Worm (Caenorhabditis elegans) whole organism, young adult: ENCODE results near the gene gpa-8.
A peak's percentile ranks its signal among the peaks of the same experiment; 100 is the strongest.

Experiments
- B0019.2 ChIP-seq: fragments of 200-800 bp; sonication (Bioruptor generic); conservative IDR thresholded peaks from 2 replicates; pipeline ENCODE4 v1.3.6; 2022; ENCODE audit warnings: missing genetic modification reagents, missing genetic modification characterization, missing compliant biosample characterization
- B0035.1 ChIP-seq: sonication (generic microtip); optimal IDR thresholded peaks from 2 replicates; lab custom pipeline; 2016; ENCODE audit warnings: missing genetic modification characterization, mild to moderate bottlenecking, missing compliant biosample characterization, missing genotype, missing genetic modification reagents
- B0336.3 ChIP-seq: fragments of 200-800 bp; sonication (Bioruptor generic); IDR thresholded peaks from 2 replicates; pipeline ENCODE4 v1.3.6; 2022; ENCODE audit warnings: missing genetic modification characterization, missing compliant biosample characterization
- D2030.7 ChIP-seq: fragments of 200-800 bp; sonication (Bioruptor generic); IDR thresholded peaks from 2 replicates; pipeline ENCODE4 v1.3.6; 2022; ENCODE audit warnings: missing genetic modification reagents, missing genetic modification characterization, missing compliant biosample characterization
- F33H1.4 ChIP-seq: fragments of 200-800 bp; sonication (Bioruptor generic); IDR thresholded peaks from 2 replicates; pipeline ENCODE4 v1.3.6; 2022; ENCODE audit warnings: missing genetic modification reagents, missing genetic modification characterization, missing compliant biosample characterization
- F37B4.10 ChIP-seq: fragments of 200-800 bp; sonication (Bioruptor generic); IDR thresholded peaks from 2 replicates; pipeline ENCODE4 v1.3.6; 2022; ENCODE audit warnings: missing genetic modification characterization, missing compliant biosample characterization
- F39B2.1 ChIP-seq: fragments of 200-800 bp; sonication (Bioruptor generic); IDR thresholded peaks from 2 replicates; pipeline ENCODE4 v1.3.6; 2022; ENCODE audit warnings: missing genetic modification reagents, missing genetic modification characterization, missing compliant biosample characterization
- F52B5.7 ChIP-seq: sonication (generic microtip); optimal IDR thresholded peaks from 2 replicates; lab custom pipeline; 2016; ENCODE audit warnings: mild to moderate bottlenecking, missing genetic modification characterization, missing compliant biosample characterization
- Y53F4B.3 ChIP-seq: fragments of 200-800 bp; sonication (Bioruptor generic); IDR thresholded peaks from 2 replicates; pipeline ENCODE4 v1.3.6; 2022; ENCODE audit warnings: missing genetic modification reagents, missing genetic modification characterization, missing compliant biosample characterization
- Y67H2A.10 ChIP-seq: fragments of 200-800 bp; sonication (Bioruptor generic); conservative IDR thresholded peaks from 2 replicates; pipeline ENCODE4 v1.3.6; 2022; ENCODE audit warnings: missing genetic modification reagents, missing genetic modification characterization, missing compliant biosample characterization
- aptf-2 ChIP-seq: fragments of 200-800 bp; sonication (Bioruptor generic); conservative IDR thresholded peaks from 2 replicates; pipeline ENCODE4 v1.3.6; 2022; ENCODE audit warnings: missing genetic modification reagents, missing genetic modification characterization, missing compliant biosample characterization
- aptf-3 ChIP-seq: fragments of 200-800 bp; sonication (Bioruptor generic); IDR thresholded peaks from 2 replicates; pipeline ENCODE4 v1.3.6; 2022; ENCODE audit warnings: missing genetic modification characterization, missing compliant biosample characterization
- attf-6 ChIP-seq: fragments of 200-800 bp; sonication (Bioruptor generic); IDR thresholded peaks from 2 replicates; pipeline ENCODE4 v1.3.6; 2022; ENCODE audit warnings: missing genetic modification reagents, missing genetic modification characterization, missing compliant biosample characterization
- bed-1 ChIP-seq: fragments of 200-800 bp; sonication (Bioruptor generic); IDR thresholded peaks from 2 replicates; pipeline ENCODE4 v1.3.6; 2022; ENCODE audit warnings: missing genetic modification reagents, missing genetic modification characterization, missing compliant biosample characterization
- bed-2 ChIP-seq: fragments of 200-800 bp; sonication (Bioruptor generic); IDR thresholded peaks from 2 replicates; pipeline ENCODE4 v1.3.6; 2022; ENCODE audit warnings: missing genetic modification reagents, missing genetic modification characterization, missing compliant biosample characterization
- cebp-1 ChIP-seq, 2 experiments: fragments of 200-800 bp in 1 of 2; sonication (Bioruptor generic) in 1 of 2; sonication (generic microtip) in 1 of 2; IDR thresholded peaks in 1 of 2; optimal IDR thresholded peaks in 1 of 2; 2 replicates each; pipeline versions ENCODE4 v1.3.6 to Lab custom; 2017 to 2022; ENCODE audit warnings: missing compliant biosample characterization in 2 of 2, missing genetic modification characterization in 2 of 2, mild to moderate bottlenecking in 1 of 2, missing genetic modification reagents in 1 of 2, moderate library complexity in 1 of 2
- cebp-2 ChIP-seq: fragments of 200-800 bp; sonication (Bioruptor generic); IDR thresholded peaks from 2 replicates; pipeline ENCODE4 v1.3.6; 2022; ENCODE audit warnings: missing genetic modification characterization, missing compliant biosample characterization
- ceh-100 ChIP-seq: fragments of 200-800 bp; sonication (Bioruptor generic); IDR thresholded peaks from 2 replicates; pipeline ENCODE4 v1.3.6; 2022; ENCODE audit warnings: missing genetic modification reagents, missing genetic modification characterization, missing compliant biosample characterization
- ceh-40 ChIP-seq: fragments of 200-800 bp; sonication (Bioruptor generic); IDR thresholded peaks from 2 replicates; pipeline ENCODE4 v1.3.6; 2022; ENCODE audit warnings: missing genetic modification characterization, missing compliant biosample characterization
- ceh-79 ChIP-seq: sonication (generic microtip); optimal IDR thresholded peaks from 2 replicates; lab custom pipeline; 2017; ENCODE audit warnings: mild to moderate bottlenecking, missing genetic modification characterization, missing compliant biosample characterization
- chd-7 ChIP-seq: sonication (generic microtip); optimal IDR thresholded peaks from 2 replicates; lab custom pipeline; 2016; ENCODE audit warnings: mild to moderate bottlenecking, missing genetic modification characterization, moderate library complexity, missing compliant biosample characterization
- die-1 ChIP-seq: sonication (generic microtip); optimal IDR thresholded peaks from 2 replicates; lab custom pipeline; 2016; ENCODE audit warnings: missing genotype, mild to moderate bottlenecking, missing genetic modification characterization, missing compliant biosample characterization
- efl-1 ChIP-seq: fragments of 150-350 bp; optimal IDR thresholded peaks from 2 replicates; lab custom pipeline; 2014; ENCODE audit warnings: missing biosample characterization, missing genetic modification reagents, missing genetic modification characterization
- egrh-3 ChIP-seq: fragments of 200-800 bp; sonication (Bioruptor generic); IDR thresholded peaks from 2 replicates; pipeline ENCODE4 v1.3.6; 2022; ENCODE audit warnings: missing genetic modification reagents, missing genetic modification characterization, missing compliant biosample characterization
- fkh-3 ChIP-seq: sonication (generic microtip); optimal IDR thresholded peaks from 2 replicates; lab custom pipeline; 2016; ENCODE audit warnings: mild to moderate bottlenecking, missing genetic modification characterization, missing compliant biosample characterization
- hrde-1 ChIP-seq: sonication (generic microtip); optimal IDR thresholded peaks from 2 replicates; lab custom pipeline; 2016; ENCODE audit warnings: missing genetic modification characterization, mild to moderate bottlenecking, missing compliant biosample characterization, moderate library complexity, missing genotype, missing genetic modification reagents, borderline replicate concordance
- let-526 ChIP-seq: fragments of 200-800 bp; sonication (Bioruptor generic); IDR thresholded peaks from 2 replicates; pipeline ENCODE4 v1.3.6; 2022; ENCODE audit warnings: missing genetic modification reagents, missing genetic modification characterization, missing compliant biosample characterization
- lin-26 ChIP-seq: fragments of 200-800 bp; sonication (Bioruptor generic); IDR thresholded peaks from 2 replicates; pipeline ENCODE4 v1.3.6; 2022; ENCODE audit warnings: missing genetic modification reagents, missing genetic modification characterization, missing compliant biosample characterization
- lin-40 ChIP-seq: sonication (generic microtip); optimal IDR thresholded peaks from 2 replicates; lab custom pipeline; 2016; ENCODE audit warnings: missing genetic modification characterization, mild to moderate bottlenecking, missing compliant biosample characterization, missing genotype, missing genetic modification reagents
- lsy-27 ChIP-seq: sonication (generic microtip); optimal IDR thresholded peaks from 2 replicates; lab custom pipeline; 2017; ENCODE audit warnings: missing genetic modification characterization, mild to moderate bottlenecking, missing compliant biosample characterization, antibody characterized with exemption, missing genotype, borderline replicate concordance; ENCODE audit not compliant: insufficient read depth
- madf-3 ChIP-seq: fragments of 200-800 bp; sonication (Bioruptor generic); IDR thresholded peaks from 2 replicates; pipeline ENCODE4 v1.3.6; 2022; ENCODE audit warnings: missing genetic modification reagents, missing genetic modification characterization, missing compliant biosample characterization
- mel-28 ChIP-seq: sonication (generic microtip); optimal IDR thresholded peaks from 2 replicates; lab custom pipeline; 2016; ENCODE audit warnings: borderline replicate concordance, mild to moderate bottlenecking, missing genetic modification characterization, missing compliant biosample characterization
- mes-4 ChIP-seq: sonication (generic microtip); optimal IDR thresholded peaks from 2 replicates; lab custom pipeline; 2016; ENCODE audit warnings: missing genotype, missing genetic modification characterization, missing compliant biosample characterization
- mxl-1 ChIP-seq: sonication (generic microtip); optimal IDR thresholded peaks from 2 replicates; lab custom pipeline; 2016; ENCODE audit warnings: missing genetic modification characterization, missing compliant biosample characterization
- nhr-120 ChIP-seq: fragments of 200-800 bp; sonication (Bioruptor generic); IDR thresholded peaks from 2 replicates; pipeline ENCODE4 v1.3.6; 2022; ENCODE audit warnings: missing genetic modification characterization, missing compliant biosample characterization
- nhr-179 ChIP-seq: sonication (generic microtip); optimal IDR thresholded peaks from 2 replicates; lab custom pipeline; 2016; ENCODE audit warnings: mild to moderate bottlenecking, missing genetic modification characterization, missing compliant biosample characterization
- nhr-80 ChIP-seq: sonication (generic microtip); optimal IDR thresholded peaks from 2 replicates; lab custom pipeline; 2016; ENCODE audit warnings: missing genetic modification characterization, missing compliant biosample characterization
- nhr-90 ChIP-seq: sonication (generic microtip); optimal IDR thresholded peaks from 2 replicates; lab custom pipeline; 2016; ENCODE audit warnings: missing genotype, mild to moderate bottlenecking, missing genetic modification characterization, missing compliant biosample characterization
- pha-4 ChIP-seq: fragments of 150-350 bp; sonication (generic microtip); optimal IDR thresholded peaks from 2 replicates; lab custom pipeline; 2014; ENCODE audit warnings: missing biosample characterization, missing genetic modification reagents, missing genetic modification characterization
- sea-2 ChIP-seq: fragments of 200-800 bp; sonication (Bioruptor generic); IDR thresholded peaks from 2 replicates; pipeline ENCODE4 v1.3.6; 2022; ENCODE audit warnings: missing genetic modification characterization, missing compliant biosample characterization
- snpc-4 ChIP-seq, 5 experiments: fragments of 150-350 bp in 1 of 5; sonication (generic microtip) in 4 of 5; optimal IDR thresholded peaks; 2 replicates each; lab custom pipeline; 2014 to 2018; ENCODE audit warnings: missing genetic modification characterization in 5 of 5, missing biosample characterization in 3 of 5, antibody characterized with exemption in 2 of 5, mild to moderate bottlenecking in 2 of 5, missing compliant biosample characterization in 2 of 5, missing genotype in 2 of 5, moderate library complexity in 2 of 5, missing genetic modification reagents in 1 of 5
- sptf-2 ChIP-seq: fragments of 200-800 bp; sonication (Bioruptor generic); optimal IDR thresholded peaks from 2 replicates; lab custom pipeline; 2018; ENCODE audit warnings: mild to moderate bottlenecking, missing genetic modification characterization, missing compliant biosample characterization
- tbx-9 ChIP-seq: sonication (generic microtip); optimal IDR thresholded peaks from 2 replicates; lab custom pipeline; 2016; ENCODE audit warnings: borderline replicate concordance, missing genetic modification characterization, inconsistent platforms, missing compliant biosample characterization
- tlf-1 ChIP-seq: fragments of 200-800 bp; sonication (Bioruptor generic); optimal IDR thresholded peaks from 2 replicates; lab custom pipeline; 2018; ENCODE audit warnings: mild to moderate bottlenecking, missing genetic modification characterization, missing compliant biosample characterization
- unc-62 ChIP-seq: fragments of 150-350 bp; optimal IDR thresholded peaks from 2 replicates; lab custom pipeline; 2014; ENCODE audit warnings: missing biosample characterization, missing genetic modification reagents, missing genetic modification characterization
- zim-3 ChIP-seq: sonication (generic microtip); optimal IDR thresholded peaks from 2 replicates; lab custom pipeline; 2017; ENCODE audit warnings: mild to moderate bottlenecking, missing genetic modification characterization, moderate library complexity, missing compliant biosample characterization
- ztf-25 ChIP-seq: fragments of 200-800 bp; sonication (Bioruptor generic); IDR thresholded peaks from 2 replicates; pipeline ENCODE4 v1.3.6; 2022; ENCODE audit warnings: missing genetic modification reagents, missing genetic modification characterization, missing compliant biosample characterization
- ztf-26 ChIP-seq: sonication (generic microtip); optimal IDR thresholded peaks from 2 replicates; lab custom pipeline; 2017; ENCODE audit warnings: missing genetic modification characterization, missing compliant biosample characterization

The gpa-8 gene

DNA sequence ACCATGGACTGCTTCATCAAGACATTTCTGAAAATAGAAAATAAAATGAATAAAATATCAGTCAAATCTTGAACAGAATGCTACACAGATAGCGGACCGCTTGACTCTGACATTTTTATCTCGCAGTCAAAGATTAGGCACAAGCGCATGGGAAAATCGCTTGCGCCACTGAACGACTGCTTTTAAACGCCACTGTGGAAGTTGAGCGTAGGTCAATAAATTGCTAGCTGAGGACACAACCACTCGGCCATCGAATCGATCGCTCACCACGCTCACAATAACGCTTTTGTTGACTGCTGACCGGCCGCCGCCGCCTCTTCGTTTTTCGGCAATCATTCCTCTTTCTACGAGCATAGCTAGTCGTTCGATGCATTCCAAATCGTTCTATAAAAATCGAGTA lies 43.5 kb downstream of the gpa-8 start (continued):
- TF ChIP-seq B0035.1 (peak; percentile 68), ztf-25 (GFP tag; lab: Robert Waterston, UW) (0 out of 2 replicates have a peak, but pooled peaks have one; percentile 15), B0336.3 (GFP tag; lab: Robert Waterston, UW) (peak; percentile 74), mes-4 (tag; lab: Kevin White, UChicago) (peak; percentile 52), unc-62 (no peak), B0019.2 (GFP tag; lab: Robert Waterston, UW) (no peak), bed-1 (GFP tag; lab: Robert Waterston, UW) (no peak), F52B5.7 (tag; lab: Kevin White, UChicago) (no peak), cebp-2 (GFP tag; lab: Robert Waterston, UW) (peak; percentile 92), zim-3 (tag; lab: Kevin White, UChicago) (no peak), cebp-1 (GFP tag; IDR thresholded peaks at IDR 0.05; lab: Robert Waterston, UW) (no peak), cebp-1 (tag; optimal IDR thresholded peaks at IDR 0.05; lab: Kevin White, UChicago) (peak; percentile 58), mel-28 (no peak), madf-3 (no peak), lsy-27 (no peak), Y67H2A.10 (no peak), ceh-40 (no peak), let-526 (GFP tag; lab: Robert Waterston, UW) (no peak), Y53F4B.3 (GFP tag; lab: Robert Waterston, UW) (no peak), F37B4.10 (GFP tag; lab: Robert Waterston, UW) (no peak), die-1 (tag; lab: Kevin White, UChicago) (peak; percentile 79), F33H1.4 (GFP tag; lab: Robert Waterston, UW) (no peak), snpc-4 (GFP tag; optimal IDR thresholded peaks at IDR 0.05; lab: Kevin White, UChicago) (peak; percentile 40), snpc-4 (tag; optimal IDR thresholded peaks at IDR 0.05; lab: Kevin White, UChicago) (peak in 3 of 4 experiments; percentile 16 to 62 (median 59)), chd-7 (tag; lab: Kevin White, UChicago) (peak; percentile 48), ceh-100 (no peak), lin-40 (tag; lab: Kevin White, UChicago) (peak; percentile 45), sptf-2 (GFP tag; lab: Kevin White, UChicago) (no peak), D2030.7 (GFP tag; lab: Robert Waterston, UW) (peak; percentile 35; the same call in 1 of the 2 replicates), pha-4 (tag; lab: Kevin White, UChicago) (no peak), aptf-2 (GFP tag; lab: Robert Waterston, UW) (no peak), nhr-179 (tag; lab: Kevin White, UChicago) (peak; percentile 28), nhr-120 (no peak), mxl-1 (peak; percentile 50), ceh-79 (tag; lab: Kevin White, UChicago) (no peak), bed-2 (GFP tag; lab: Robert Waterston, UW) (no peak), sea-2 (GFP tag; lab: Robert Waterston, UW) (no peak), ztf-26 (tag; lab: Kevin White, UChicago) (peak; percentile 45), fkh-3 (no peak), tbx-9 (no peak), tlf-1 (GFP tag; lab: Kevin White, UChicago) (no peak), egrh-3 (no peak), nhr-80 (tag; lab: Kevin White, UChicago) (peak; percentile 44), aptf-3 (GFP tag; lab: Robert Waterston, UW) (no peak), attf-6 (GFP tag; lab: Robert Waterston, UW) (no peak), F39B2.1 (GFP tag; lab: Robert Waterston, UW) (no peak), efl-1 (no peak), nhr-90 (tag; lab: Kevin White, UChicago) (peak; percentile 90), hrde-1 (tag; lab: Kevin White, UChicago) (peak; percentile 55), lin-26 (peak; percentile 86)
